Worm (Caenorhabditis elegans) whole organism, late embryonic: ENCODE results near the gene rabs-5.

ENCODE experiments used
- C38D4.7 ChIP-seq: fragments of 200-800 bp; sonication (Bioruptor generic); optimal IDR thresholded peaks from 2 replicates; lab custom pipeline; 2018; ENCODE audit warnings: mild to moderate bottlenecking, missing genetic modification characterization, moderate library complexity, missing compliant biosample characterization
- K02D7.2 ChIP-seq: sonication (generic microtip); optimal IDR thresholded peaks from 2 replicates; lab custom pipeline; 2017; ENCODE audit warnings: mild to moderate bottlenecking, missing genetic modification characterization, missing compliant biosample characterization
- K09A11.1 ChIP-seq: sonication (generic microtip); optimal IDR thresholded peaks from 2 replicates; lab custom pipeline; 2017; ENCODE audit warnings: antibody characterized with exemption, mild to moderate bottlenecking, missing genetic modification characterization, missing compliant biosample characterization; ENCODE audit not compliant: insufficient read depth
- T23F11.4 ChIP-seq: fragments of 200-800 bp; sonication (Bioruptor generic); optimal IDR thresholded peaks from 2 replicates; lab custom pipeline; 2018; ENCODE audit warnings: mild to moderate bottlenecking, missing genetic modification characterization, missing compliant biosample characterization
- ama-1 ChIP-seq: fragments of 150-350 bp; optimal IDR thresholded peaks from 2 replicates; lab custom pipeline; 2014
- ceh-14 ChIP-seq: sonication (generic microtip); optimal IDR thresholded peaks from 2 replicates; lab custom pipeline; 2016; ENCODE audit warnings: missing genotype, missing genetic modification characterization, missing compliant biosample characterization
- ceh-19 ChIP-seq: fragments of 200-800 bp; sonication (Bioruptor generic); optimal IDR thresholded peaks from 2 replicates; lab custom pipeline; 2018; ENCODE audit warnings: mild to moderate bottlenecking, missing genetic modification characterization, missing compliant biosample characterization
- ceh-2 ChIP-seq: sonication (generic microtip); optimal IDR thresholded peaks from 2 replicates; lab custom pipeline; 2016; ENCODE audit warnings: missing genotype, missing genetic modification characterization, missing compliant biosample characterization
- ceh-22 ChIP-seq: sonication (generic microtip); optimal IDR thresholded peaks from 2 replicates; lab custom pipeline; 2017; ENCODE audit warnings: missing biosample characterization, missing genetic modification characterization
- ceh-24 ChIP-seq: sonication (generic microtip); optimal IDR thresholded peaks from 2 replicates; lab custom pipeline; 2016; ENCODE audit warnings: mild to moderate bottlenecking, missing genetic modification characterization, missing compliant biosample characterization
- ceh-30 ChIP-seq: fragments of 150-350 bp; optimal IDR thresholded peaks from 2 replicates; lab custom pipeline; 2014; ENCODE audit warnings: missing biosample characterization, missing genetic modification characterization
- ceh-31 ChIP-seq: sonication (generic microtip); optimal IDR thresholded peaks from 2 replicates; lab custom pipeline; 2016; ENCODE audit warnings: missing genetic modification characterization, missing compliant biosample characterization
- ceh-45 ChIP-seq: fragments of 200-800 bp; sonication (Bioruptor generic); IDR thresholded peaks from 2 replicates; pipeline ENCODE4 v1.3.6; 2022; ENCODE audit warnings: missing genetic modification reagents, missing genetic modification characterization, missing compliant biosample characterization
- ceh-48 ChIP-seq: sonication (generic microtip); optimal IDR thresholded peaks from 2 replicates; lab custom pipeline; 2016; ENCODE audit warnings: missing genetic modification characterization, inconsistent platforms, missing compliant biosample characterization
- dve-1 ChIP-seq: sonication (generic microtip); optimal IDR thresholded peaks from 2 replicates; lab custom pipeline; 2017; ENCODE audit warnings: antibody characterized with exemption, mild to moderate bottlenecking, missing genetic modification characterization, missing compliant biosample characterization
- elt-4 ChIP-seq: sonication (generic microtip); optimal IDR thresholded peaks from 2 replicates; lab custom pipeline; 2016; ENCODE audit warnings: missing genetic modification characterization, missing compliant biosample characterization
- fax-1 ChIP-seq: sonication (generic microtip); optimal IDR thresholded peaks from 2 replicates; lab custom pipeline; 2016; ENCODE audit warnings: missing genotype, missing genetic modification characterization, missing compliant biosample characterization
- fkh-6 ChIP-seq: sonication (generic microtip); optimal IDR thresholded peaks from 2 replicates; lab custom pipeline; 2016; ENCODE audit warnings: missing genetic modification characterization, missing compliant biosample characterization
- gmeb-2 ChIP-seq: sonication (generic microtip); optimal IDR thresholded peaks from 2 replicates; lab custom pipeline; 2016; ENCODE audit warnings: missing genetic modification characterization, inconsistent platforms, missing compliant biosample characterization
- hlh-13 ChIP-seq: fragments of 200-800 bp; sonication (Bioruptor generic); optimal IDR thresholded peaks from 2 replicates; lab custom pipeline; 2018; ENCODE audit warnings: mild to moderate bottlenecking, missing genetic modification characterization, missing compliant biosample characterization
- hlh-15 ChIP-seq: sonication (generic microtip); optimal IDR thresholded peaks from 2 replicates; lab custom pipeline; 2016; ENCODE audit warnings: missing genetic modification characterization, missing compliant biosample characterization
- hlh-6 ChIP-seq: sonication (generic microtip); optimal IDR thresholded peaks from 2 replicates; lab custom pipeline; 2016; ENCODE audit warnings: missing genotype, missing genetic modification characterization, missing compliant biosample characterization
- hlh-8 ChIP-seq: sonication (generic microtip); optimal IDR thresholded peaks from 2 replicates; lab custom pipeline; 2016; ENCODE audit warnings: missing genotype, missing genetic modification characterization, missing compliant biosample characterization
- lin-11 ChIP-seq: fragments of 200-800 bp; sonication (Bioruptor generic); optimal IDR thresholded peaks from 2 replicates; lab custom pipeline; 2018; ENCODE audit warnings: mild to moderate bottlenecking, missing genetic modification characterization, missing compliant biosample characterization
- mec-3 ChIP-seq: sonication (generic microtip); optimal IDR thresholded peaks from 2 replicates; lab custom pipeline; 2016; ENCODE audit warnings: borderline replicate concordance, missing genetic modification characterization, missing compliant biosample characterization
- nhr-11 ChIP-seq: fragments of 150-350 bp; optimal IDR thresholded peaks from 2 replicates; lab custom pipeline; 2014; ENCODE audit warnings: missing biosample characterization, missing genetic modification characterization
- pag-3 ChIP-seq: sonication (generic microtip); optimal IDR thresholded peaks from 2 replicates; lab custom pipeline; 2016; ENCODE audit warnings: missing compliant biosample characterization, missing genetic modification characterization, borderline replicate concordance
- pat-9 ChIP-seq: fragments of 200-800 bp; sonication (Bioruptor generic); optimal IDR thresholded peaks from 2 replicates; lab custom pipeline; 2018; ENCODE audit warnings: mild to moderate bottlenecking, missing genetic modification characterization, moderate library complexity, missing compliant biosample characterization
- pax-1 ChIP-seq: fragments of 150-350 bp; optimal IDR thresholded peaks from 2 replicates; lab custom pipeline; 2014; ENCODE audit warnings: missing biosample characterization, missing genetic modification characterization
- pha-4 ChIP-seq: fragments of 150-350 bp; optimal IDR thresholded peaks from 2 replicates; lab custom pipeline; 2018; ENCODE audit warnings: missing biosample characterization, missing genetic modification reagents, missing genetic modification characterization
- pqm-1 ChIP-seq: sonication (generic microtip); optimal IDR thresholded peaks from 2 replicates; lab custom pipeline; 2016; ENCODE audit warnings: missing genetic modification characterization, missing compliant biosample characterization
- pros-1 ChIP-seq: fragments of 150-350 bp; optimal IDR thresholded peaks from 2 replicates; lab custom pipeline; 2014; ENCODE audit warnings: missing biosample characterization, missing genetic modification reagents, missing genetic modification characterization
- ref-2 ChIP-seq: sonication (generic microtip); optimal IDR thresholded peaks from 2 replicates; lab custom pipeline; 2016; ENCODE audit warnings: missing genetic modification characterization, missing compliant biosample characterization
- sdc-2 ChIP-seq: sonication (generic microtip); optimal IDR thresholded peaks from 2 replicates; lab custom pipeline; 2016; ENCODE audit warnings: missing genotype, missing genetic modification characterization, missing compliant biosample characterization
- sox-2 ChIP-seq: fragments of 200-800 bp; sonication (Bioruptor generic); IDR thresholded peaks from 2 replicates; pipeline ENCODE4 v1.3.6; 2022; ENCODE audit warnings: missing genetic modification reagents, missing genetic modification characterization, missing compliant biosample characterization
- sox-4 ChIP-seq: sonication (generic microtip); optimal IDR thresholded peaks from 2 replicates; lab custom pipeline; 2017; ENCODE audit warnings: mild to moderate bottlenecking, missing genetic modification characterization, inconsistent platforms, missing compliant biosample characterization
- syd-9 ChIP-seq: sonication (generic microtip); optimal IDR thresholded peaks from 2 replicates; lab custom pipeline; 2016; ENCODE audit warnings: mild to moderate bottlenecking, missing genetic modification characterization, moderate library complexity, missing compliant biosample characterization
- tbx-2 ChIP-seq: sonication (generic microtip); optimal IDR thresholded peaks from 2 replicates; lab custom pipeline; 2016; ENCODE audit warnings: missing genetic modification characterization, missing compliant biosample characterization
- ttx-3 ChIP-seq: sonication (generic microtip); optimal IDR thresholded peaks from 2 replicates; lab custom pipeline; 2016; ENCODE audit warnings: missing genetic modification reagents, missing genetic modification characterization, missing compliant biosample characterization
- unc-42 ChIP-seq: sonication (generic microtip); optimal IDR thresholded peaks from 2 replicates; lab custom pipeline; 2016; ENCODE audit warnings: missing genotype, missing genetic modification characterization, missing compliant biosample characterization
- unc-55 ChIP-seq: sonication (generic microtip); optimal IDR thresholded peaks from 2 replicates; lab custom pipeline; 2017; ENCODE audit warnings: missing biosample characterization, missing genetic modification reagents, missing genetic modification characterization

rabs-5 gene

DNA sequence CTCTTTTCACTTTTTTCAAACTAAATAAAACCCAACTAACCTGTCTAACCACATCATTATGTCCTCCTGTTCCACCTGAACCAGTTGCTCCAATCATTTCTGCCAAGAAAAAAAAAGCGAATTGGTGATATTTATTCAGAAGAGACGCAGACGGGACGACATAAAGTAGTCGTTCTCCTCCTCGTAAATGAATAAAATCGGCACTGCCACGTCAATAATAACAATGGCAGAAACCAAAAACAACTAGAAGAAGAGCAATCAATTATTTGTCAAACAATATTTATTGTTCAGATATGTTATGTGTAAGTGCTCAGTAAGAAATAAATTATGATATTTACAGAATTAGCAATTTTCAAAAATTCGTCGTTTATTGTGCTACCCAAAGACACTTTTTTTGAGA, at the start of gene rabs-5:
rabs-5 (minus strand) TSS at position 101 of the 400 bp plus-strand sequence.
- TF ChIP-seq ceh-45, result no peak
- TF ChIP-seq ttx-3, result no peak
- TF ChIP-seq mec-3 (tag; lab: Kevin White, UChicago), result no peak
- no peak for TF ChIP-seq hlh-8 (tag; lab: Kevin White, UChicago)
- no peak for TF ChIP-seq ref-2 (tag; lab: Kevin White, UChicago)
- no peak for TF ChIP-seq hlh-15
- no peak for TF ChIP-seq fax-1

- no peak for TF ChIP-seq ceh-22
- TF ChIP-seq ceh-31, result no peak
- no peak for TF ChIP-seq C38D4.7 (GFP tag; lab: Kevin White, UChicago)
- TF ChIP-seq K02D7.2 (tag; lab: Kevin White, UChicago), result no peak
- no peak for TF ChIP-seq hlh-6 (tag; lab: Kevin White, UChicago)
- no peak for TF ChIP-seq ceh-19 (GFP tag; lab: Kevin White, UChicago)
- no peak for TF ChIP-seq T23F11.4 (GFP tag; lab: Kevin White, UChicago)
Observed at ce11 chrIV:8157161-8157560, 49.8 kb upstream of the rabs-5 start, which contains the start of gene B0218.5. Gene B0218.5, minus strand, starts transcription at chrIV:8157261.

DNA sequence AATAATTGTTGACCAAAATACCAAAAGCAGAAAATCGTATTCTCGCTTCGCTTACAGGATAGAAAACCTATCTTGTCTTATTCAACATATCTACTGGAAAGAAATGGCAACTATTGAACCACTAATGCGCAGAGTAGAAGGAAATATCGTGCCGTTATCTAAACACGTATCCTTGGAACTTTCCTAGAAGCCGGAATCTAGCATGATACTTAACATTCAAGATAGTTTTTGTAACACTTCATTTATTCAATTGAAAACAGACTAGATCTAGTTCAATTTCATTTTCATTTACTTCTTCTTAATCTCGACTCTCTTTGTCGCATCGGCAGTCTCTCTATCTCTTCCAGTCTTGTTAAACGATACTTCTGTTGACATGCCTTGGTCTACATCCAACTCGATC, 47.6 kb upstream of the rabs-5 start:
- no peak for TF ChIP-seq ceh-30 (tag; lab: Kevin White, UChicago)
- TF ChIP-seq ceh-48 (tag; lab: Kevin White, UChicago), result no peak
- TF ChIP-seq pqm-1 (tag; lab: Kevin White, UChicago), result no peak
- TF ChIP-seq mec-3 (tag; lab: Kevin White, UChicago), result no peak
- no peak for TF ChIP-seq ceh-19 (GFP tag; lab: Kevin White, UChicago)
- no peak for TF ChIP-seq K09A11.1
- no peak for TF ChIP-seq ttx-3
- no peak for TF ChIP-seq syd-9 (tag; lab: Kevin White, UChicago)
- no peak for TF ChIP-seq ama-1 (lab: Kevin White, UChicago)
- no peak for TF ChIP-seq elt-4 (tag; lab: Kevin White, UChicago)
- no peak for TF ChIP-seq pha-4 (tag; lab: Kevin White, UChicago)
- no peak for TF ChIP-seq ceh-2 (tag; lab: Kevin White, UChicago)
- TF ChIP-seq pag-3 (tag; lab: Kevin White, UChicago), result no peak
- no peak for TF ChIP-seq pax-1 (tag; lab: Kevin White, UChicago)
- no peak for TF ChIP-seq tbx-2 (tag; lab: Kevin White, UChicago)
- TF ChIP-seq dve-1 (tag; lab: Kevin White, UChicago), result no peak
- TF ChIP-seq, all 69 proteins: peak for 0

DNA sequence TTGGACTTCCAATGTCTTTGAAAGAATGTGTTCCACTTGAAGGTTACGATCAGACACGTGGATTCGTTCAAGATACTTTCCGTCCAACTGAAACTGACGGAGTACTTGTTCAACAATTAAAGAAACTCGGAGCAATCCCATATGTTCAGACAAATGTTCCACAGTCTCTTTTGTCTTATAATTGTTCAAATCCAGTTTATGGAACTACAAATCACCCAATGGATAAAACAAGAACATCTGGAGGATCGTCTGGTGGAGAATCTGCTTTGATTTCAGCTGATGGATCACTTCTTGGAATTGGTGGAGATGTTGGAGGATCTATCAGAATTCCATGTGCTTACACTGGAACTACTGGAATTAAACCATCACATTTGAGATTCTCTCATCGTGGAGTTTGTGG, 45.8 kb upstream of the rabs-5 start:
- TF ChIP-seq sox-2 (GFP tag; lab: Robert Waterston, UW), result no peak
- no peak for TF ChIP-seq lin-11 (tag; lab: Kevin White, UChicago)
- no peak for TF ChIP-seq hlh-13 (GFP tag; lab: Kevin White, UChicago)
- TF ChIP-seq gmeb-2 (tag; lab: Kevin White, UChicago), result no peak
- no peak for TF ChIP-seq K09A11.1
- TF ChIP-seq nhr-11 (tag; lab: Kevin White, UChicago), result no peak
- no peak for TF ChIP-seq hlh-8 (tag; lab: Kevin White, UChicago)
- TF ChIP-seq pros-1 (tag; lab: Kevin White, UChicago), result no peak
- TF ChIP-seq sox-4 (tag; lab: Kevin White, UChicago), result no peak
- TF ChIP-seq, all 69 proteins: peak for 0

ce11 chrIV:8152688-8153087, 45.3 kb upstream of the rabs-5 start:
- no peak for TF ChIP-seq K02D7.2 (tag; lab: Kevin White, UChicago)
- TF ChIP-seq ceh-14 (tag; lab: Kevin White, UChicago), result no peak
- no peak for TF ChIP-seq gmeb-2 (tag; lab: Kevin White, UChicago)
- TF ChIP-seq ceh-48 (tag; lab: Kevin White, UChicago), result no peak
- no peak for TF ChIP-seq fkh-6 (tag; lab: Kevin White, UChicago)
- no peak for TF ChIP-seq unc-42 (tag; lab: Kevin White, UChicago)
- TF ChIP-seq pat-9 (tag; lab: Kevin White, UChicago), result no peak
- TF ChIP-seq ref-2 (tag; lab: Kevin White, UChicago), result no peak
- TF ChIP-seq unc-55 (GFP tag; lab: Kevin White, UChicago), result no peak
- TF ChIP-seq ceh-24 (tag; lab: Kevin White, UChicago), result no peak
- TF ChIP-seq sdc-2 (tag; lab: Kevin White, UChicago), result no peak
